Fruit fly (Drosophila melanogaster) whole organism, embryonic: ENCODE measurements around the gene CG8516.
A peak's percentile ranks its signal among the peaks of the same experiment; 100 is the strongest.

Experiments used
- Abd-B ChIP-seq: fragments of 200-800 bp; sonication (Bioruptor generic); optimal IDR thresholded peaks from 2 replicates; lab custom pipeline; 2018; ENCODE audit warnings: missing biosample characterization, mild to moderate bottlenecking, missing genetic modification characterization, moderate library complexity
- B-H2 ChIP-seq: fragments of 200-800 bp; sonication (Bioruptor generic); optimal IDR thresholded peaks from 2 replicates; lab custom pipeline; 2018; ENCODE audit warnings: missing biosample characterization, mild to moderate bottlenecking, missing genetic modification characterization
- BEAF-32 ChIP-seq: fragments of 200-800 bp; sonication (Bioruptor generic); optimal IDR thresholded peaks from 3 replicates; lab custom pipeline; 2017; ENCODE audit warnings: missing biosample characterization, missing genetic modification characterization, mild to moderate bottlenecking, moderate library complexity, missing genetic modification reagents
- CG10267 ChIP-seq: fragments of 200-800 bp; sonication (Bioruptor generic); optimal IDR thresholded peaks from 2 replicates; lab custom pipeline; 2018; ENCODE audit warnings: missing biosample characterization, mild to moderate bottlenecking, missing genetic modification characterization, moderate library complexity
- CG11696 ChIP-seq: fragments of 200-800 bp; sonication (Bioruptor generic); IDR thresholded peaks from 2 replicates; pipeline ENCODE4 v1.3.6; 2022; ENCODE audit warnings: missing biosample characterization, missing genetic modification characterization
- CG15011 ChIP-seq: fragments of 200-800 bp; sonication (Bioruptor generic); optimal IDR thresholded peaks from 3 replicates; lab custom pipeline; 2018; ENCODE audit warnings: missing biosample characterization, mild to moderate bottlenecking, missing genetic modification characterization
- CG15514 ChIP-seq: fragments of 200-800 bp; sonication (Bioruptor generic); optimal IDR thresholded peaks from 3 replicates; lab custom pipeline; 2017; ENCODE audit warnings: missing biosample characterization, missing genetic modification characterization, mild to moderate bottlenecking, moderate library complexity, missing genetic modification reagents
- CG16863 ChIP-seq: fragments of 200-800 bp; sonication (Bioruptor generic); optimal IDR thresholded peaks from 3 replicates; lab custom pipeline; 2016; ENCODE audit warnings: missing biosample characterization, missing genetic modification characterization
- CG17328 ChIP-seq: fragments of 200-800 bp; sonication (Bioruptor generic); IDR thresholded peaks from 2 replicates; pipeline ENCODE4 v1.3.6; 2022; ENCODE audit warnings: missing biosample characterization, missing genetic modification characterization
- CG17385 ChIP-seq: fragments of 200-800 bp; sonication (Bioruptor generic); optimal IDR thresholded peaks from 3 replicates; lab custom pipeline; 2018; ENCODE audit warnings: missing biosample characterization, mild to moderate bottlenecking, missing genetic modification characterization
- CG31441 ChIP-seq: fragments of 200-800 bp; sonication (Bioruptor generic); IDR thresholded peaks from 2 replicates; pipeline ENCODE4 v1.3.6; 2022; ENCODE audit warnings: missing biosample characterization, missing genetic modification characterization
- CG34224 ChIP-seq: fragments of 200-800 bp; sonication (Bioruptor generic); IDR thresholded peaks from 3 replicates; pipeline ENCODE4 v1.3.6; 2022; ENCODE audit warnings: missing biosample characterization, missing genetic modification characterization; ENCODE audit not compliant: partially characterized antibody
- CG3838 ChIP-seq: fragments of 200-800 bp; sonication (Bioruptor generic); optimal IDR thresholded peaks from 3 replicates; lab custom pipeline; 2016; ENCODE audit warnings: missing biosample characterization, missing genetic modification characterization
- CG42726 ChIP-seq: fragments of 200-800 bp; sonication (Bioruptor generic); IDR thresholded peaks from 2 replicates; pipeline ENCODE4 v1.3.6; 2022; ENCODE audit warnings: missing biosample characterization, missing genetic modification characterization; ENCODE audit not compliant: partially characterized antibody
- CG4617 ChIP-seq: fragments of 200-800 bp; sonication (Bioruptor generic); optimal IDR thresholded peaks from 3 replicates; lab custom pipeline; 2016; ENCODE audit warnings: missing biosample characterization, missing genetic modification characterization, borderline replicate concordance
- CG5180 ChIP-seq: fragments of 200-800 bp; sonication (Bioruptor generic); optimal IDR thresholded peaks from 3 replicates; lab custom pipeline; 2017; ENCODE audit warnings: missing biosample characterization, missing genetic modification characterization, mild to moderate bottlenecking, moderate library complexity, missing genetic modification reagents
- CG5953 ChIP-seq: fragments of 200-800 bp; sonication (Bioruptor generic); IDR thresholded peaks from 2 replicates; pipeline ENCODE4 v1.3.6; 2022; ENCODE audit warnings: missing biosample characterization, missing genetic modification characterization
- CG7745 ChIP-seq: fragments of 200-800 bp; sonication (Bioruptor generic); optimal IDR thresholded peaks from 2 replicates; lab custom pipeline; 2018; ENCODE audit warnings: missing biosample characterization, mild to moderate bottlenecking, missing genetic modification characterization, moderate library complexity
- CG8924 ChIP-seq: fragments of 200-800 bp; optimal IDR thresholded peaks from 3 replicates; lab custom pipeline; 2019; ENCODE audit warnings: missing biosample characterization, mild to moderate bottlenecking, missing genetic modification characterization, moderate library complexity
- CG9727 ChIP-seq: fragments of 200-800 bp; sonication (Bioruptor generic); optimal IDR thresholded peaks from 3 replicates; lab custom pipeline; 2017; ENCODE audit warnings: missing biosample characterization, mild to moderate bottlenecking, missing genetic modification characterization
- CG9797 ChIP-seq: fragments of 200-800 bp; sonication (Bioruptor generic); optimal IDR thresholded peaks from 3 replicates; lab custom pipeline; 2018; ENCODE audit warnings: missing biosample characterization, mild to moderate bottlenecking, missing genetic modification characterization
- Dp ChIP-seq: fragments of 200-800 bp; sonication (Bioruptor generic); optimal IDR thresholded peaks from 2 replicates; lab custom pipeline; 2018; ENCODE audit warnings: missing biosample characterization, mild to moderate bottlenecking, missing genetic modification characterization, moderate library complexity
- E2f2 ChIP-seq: fragments of 200-800 bp; sonication (Bioruptor generic); IDR thresholded peaks from 2 replicates; pipeline ENCODE4 v1.3.6; 2022; ENCODE audit warnings: missing biosample characterization, missing genetic modification characterization
- Fer2 ChIP-seq: fragments of 200-800 bp; sonication (Bioruptor generic); optimal IDR thresholded peaks from 2 replicates; lab custom pipeline; 2018; ENCODE audit warnings: missing biosample characterization, mild to moderate bottlenecking, missing genetic modification characterization, moderate library complexity
- HLH4C ChIP-seq: fragments of 200-800 bp; sonication (Bioruptor generic); IDR thresholded peaks from 3 replicates; pipeline ENCODE4 v1.3.6; 2022; ENCODE audit warnings: missing biosample characterization, missing genetic modification characterization; ENCODE audit not compliant: partially characterized antibody
- HmgZ ChIP-seq: fragments of 200-800 bp; sonication (Bioruptor generic); optimal IDR thresholded peaks from 2 replicates; lab custom pipeline; 2018; ENCODE audit warnings: missing biosample characterization, mild to moderate bottlenecking, missing genetic modification characterization
- MBD-R2 ChIP-seq: fragments of 200-800 bp; sonication (Bioruptor generic); IDR thresholded peaks from 2 replicates; pipeline ENCODE4 v1.3.6; 2022; ENCODE audit warnings: missing biosample characterization, missing genetic modification characterization
- MESR4 ChIP-seq: fragments of 200-800 bp; sonication (Bioruptor generic); optimal IDR thresholded peaks from 2 replicates; lab custom pipeline; 2018; ENCODE audit warnings: missing biosample characterization, mild to moderate bottlenecking, missing genetic modification characterization, moderate library complexity
- Max ChIP-seq: fragments of 200-800 bp; sonication (Bioruptor generic); optimal IDR thresholded peaks from 2 replicates; lab custom pipeline; 2016; ENCODE audit warnings: missing biosample characterization, mild to moderate bottlenecking, missing genetic modification characterization
- Myb ChIP-seq: fragments of 200-800 bp; sonication (Bioruptor generic); optimal IDR thresholded peaks from 2 replicates; lab custom pipeline; 2016; ENCODE audit warnings: missing biosample characterization, missing genetic modification characterization
- NFAT ChIP-seq: fragments of 200-800 bp; sonication (Bioruptor generic); IDR thresholded peaks from 2 replicates; pipeline ENCODE4 v1.3.6; 2022; ENCODE audit warnings: missing biosample characterization, missing genetic modification characterization
- Nf-YC ChIP-seq: fragments of 200-800 bp; optimal IDR thresholded peaks from 3 replicates; lab custom pipeline; 2019; ENCODE audit warnings: missing biosample characterization, mild to moderate bottlenecking, missing genetic modification characterization, moderate library complexity
- Optix ChIP-seq: fragments of 200-800 bp; sonication (Bioruptor generic); IDR thresholded peaks from 3 replicates; pipeline ENCODE4 v1.3.6; 2022; ENCODE audit warnings: missing biosample characterization, missing genetic modification characterization
- bigmax ChIP-seq: fragments of 200-800 bp; sonication (Bioruptor generic); optimal IDR thresholded peaks from 2 replicates; lab custom pipeline; 2018; ENCODE audit warnings: missing biosample characterization, mild to moderate bottlenecking, missing genetic modification characterization
- cad ChIP-seq: fragments of >200 bp; optimal IDR thresholded peaks from 2 replicates; lab custom pipeline; 2017; ENCODE audit warnings: missing biosample characterization, missing genetic modification characterization
- ci ChIP-seq: fragments of 200-800 bp; sonication (Bioruptor generic); IDR thresholded peaks from 3 replicates; pipeline ENCODE4 v1.3.6; 2022; ENCODE audit warnings: missing biosample characterization, missing genetic modification characterization
- croc ChIP-seq: fragments of 200-800 bp; sonication (Bioruptor generic); conservative IDR thresholded peaks from 3 replicates; pipeline ENCODE4 v1.3.6; 2022; ENCODE audit warnings: missing biosample characterization, missing genetic modification characterization
- crol ChIP-seq: fragments of 200-800 bp; sonication (Bioruptor generic); IDR thresholded peaks from 2 replicates; pipeline ENCODE4 v1.3.6; 2022; ENCODE audit warnings: missing biosample characterization, missing genetic modification characterization
- fd3F ChIP-seq: fragments of 200-800 bp; sonication (Bioruptor generic); optimal IDR thresholded peaks from 2 replicates; lab custom pipeline; 2018; ENCODE audit warnings: missing biosample characterization, mild to moderate bottlenecking, missing genetic modification characterization, moderate library complexity
- gfzf ChIP-seq: fragments of 200-800 bp; sonication (Bioruptor generic); optimal IDR thresholded peaks from 2 replicates; lab custom pipeline; 2016; ENCODE audit warnings: missing biosample characterization, mild to moderate bottlenecking, missing genetic modification characterization, moderate library complexity
- gt ChIP-seq: fragments of 200-800 bp; sonication (Bioruptor generic); IDR thresholded peaks from 2 replicates; pipeline ENCODE4 v1.3.6; 2022; ENCODE audit warnings: missing biosample characterization, missing genetic modification characterization
- hth ChIP-seq: fragments of >200 bp; optimal IDR thresholded peaks from 2 replicates; lab custom pipeline; 2017; ENCODE audit warnings: inconsistent platforms
- mam ChIP-seq: fragments of 200-800 bp; sonication (Bioruptor generic); optimal IDR thresholded peaks from 3 replicates; lab custom pipeline; 2016; ENCODE audit warnings: missing biosample characterization, missing genetic modification characterization
- oc ChIP-seq: fragments of 200-800 bp; sonication (Bioruptor generic); optimal IDR thresholded peaks from 2 replicates; lab custom pipeline; 2018; ENCODE audit warnings: missing biosample characterization, mild to moderate bottlenecking, missing genetic modification characterization, moderate library complexity
- pzg ChIP-seq: fragments of 200-800 bp; sonication (Bioruptor generic); optimal IDR thresholded peaks from 3 replicates; lab custom pipeline; 2018; ENCODE audit warnings: missing biosample characterization, mild to moderate bottlenecking, missing genetic modification characterization, moderate library complexity
- sens ChIP-seq: fragments of 200-800 bp; sonication (Bioruptor generic); peaks from one replicate; lab custom pipeline; 2016; ENCODE audit warnings: missing biosample characterization, missing genetic modification characterization
- yki ChIP-seq: fragments of >200 bp; optimal IDR thresholded peaks from 3 replicates; lab custom pipeline; 2018

CG8516 gene

DNA sequence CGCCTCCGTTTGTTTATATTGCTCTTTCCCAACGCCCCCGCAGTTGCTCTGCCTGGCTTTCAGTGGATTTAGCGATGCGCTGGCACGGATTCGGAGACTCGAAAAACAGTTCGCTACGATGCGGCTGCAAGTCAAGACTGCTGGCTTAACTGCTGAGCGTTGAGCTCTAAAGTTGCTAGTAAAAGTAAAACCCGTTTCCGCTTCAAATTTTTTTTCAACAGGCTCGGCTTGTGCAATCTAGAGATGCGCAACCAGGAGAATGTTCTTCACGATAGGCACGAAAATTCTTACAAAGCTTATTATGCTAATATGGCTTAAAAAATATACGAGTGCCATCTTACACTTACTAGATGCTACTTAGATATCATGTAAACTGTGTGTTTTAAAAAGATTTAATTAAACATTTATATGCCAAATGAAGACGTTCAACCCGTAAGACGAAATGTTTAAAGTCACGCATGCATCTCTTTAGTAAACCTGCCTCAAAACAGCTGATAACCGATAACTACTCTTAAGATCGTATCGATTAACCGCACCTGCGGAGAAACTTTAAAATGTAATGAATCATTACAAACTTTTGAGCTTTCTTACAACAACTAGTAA is 45.7 kb upstream of the CG8516 start, which contains the start of gene CG12948 (continued):
- TF ChIP-seq CG15514 (GFP tag; lab: Kevin White, UChicago) = peak; percentile 61
- no peak for TF ChIP-seq CG11696
- TF ChIP-seq CG17328 (GFP tag; lab: Robert Waterston, UW) = no peak
- TF ChIP-seq ci = peak; percentile 47; the same call in 1 of the 3 replicates
- no peak for TF ChIP-seq CG3838 (GFP tag; lab: Kevin White, UChicago)
- TF ChIP-seq CG8924 (tag; lab: Kevin White, UChicago) = peak; percentile 64
- TF ChIP-seq Fer2 (tag; lab: Kevin White, UChicago) = peak; percentile 55

DNA sequence ATGACTTTTGCATAAGTTTGCCTTT is 45.4 kb upstream of the CG8516 start, which contains the start of gene PpD3:
Gene PpD3, plus strand, starts transcription at position 1 of the 25 bp plus-strand sequence.
- TF ChIP-seq BEAF-32 (GFP tag; lab: Kevin White, UChicago) (peak; percentile 42), Abd-B (GFP tag; lab: Kevin White, UChicago) (no peak)
- TF ChIP-seq, all 482 proteins: peak for 1

- TF ChIP-seq NFAT (GFP tag; lab: Robert Waterston, UW) = no peak
- TF ChIP-seq pzg (GFP tag; lab: Kevin White, UChicago) = peak; percentile 50
- TF ChIP-seq bigmax = peak; percentile 90
- TF ChIP-seq E2f2 = peak; percentile 80
- TF ChIP-seq CG9797 = peak; percentile 42
- TF ChIP-seq gfzf (GFP tag; lab: Kevin White, UChicago) = peak; percentile 85
- peak; percentile 15; the same call in 1 of the 2 replicates for TF ChIP-seq MBD-R2 (GFP tag; lab: Robert Waterston, UW)
- TF ChIP-seq Nf-YC (tag; lab: Kevin White, UChicago) = no peak
- TF ChIP-seq Dp (GFP tag; lab: Kevin White, UChicago) = peak; percentile 75
- TF ChIP-seq CG7745 (tag; lab: Kevin White, UChicago) = no peak
- TF ChIP-seq CG10267 (tag; lab: Kevin White, UChicago) = no peak
- TF ChIP-seq cad = no peak
- TF ChIP-seq hth (lab: Kevin White, UChicago) = no peak
- peak; percentile 70 for TF ChIP-seq CG4617
- TF ChIP-seq yki (lab: Kevin White, UChicago) = no peak
- TF ChIP-seq Myb (GFP tag; lab: Kevin White, UChicago) = peak; percentile 15
- peak; percentile 60 for TF ChIP-seq MESR4 (GFP tag; lab: Kevin White, UChicago)
- TF ChIP-seq sens (GFP tag; lab: Kevin White, UChicago) = peak; percentile 18
- TF ChIP-seq CG42726 (GFP tag; lab: Robert Waterston, UW) = no peak
- TF ChIP-seq CG17385 (GFP tag; lab: Kevin White, UChicago) = no peak
Observed at dm6 chr3R:9747900-9748663, 45.0 kb upstream of the CG8516 start.

DNA sequence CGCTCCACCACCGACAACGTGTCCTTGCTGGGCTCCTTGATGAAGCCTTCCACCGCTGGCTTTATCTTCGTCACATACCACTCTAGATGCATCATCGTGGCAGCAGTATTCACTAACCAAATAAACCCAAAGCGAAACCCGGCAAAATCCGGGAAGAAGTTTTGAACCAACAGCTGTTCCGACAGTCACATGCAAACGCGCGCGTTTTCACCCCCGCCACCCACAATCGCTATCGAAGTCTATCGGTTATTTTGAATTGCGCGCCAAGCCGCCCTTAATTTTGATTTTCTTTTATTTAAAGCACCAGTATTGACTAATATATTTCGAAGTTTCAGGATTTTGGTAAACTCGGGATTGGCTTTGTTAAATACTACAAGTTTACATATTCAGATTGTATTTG is 38.6 kb upstream of the CG8516 start, which contains the start of gene Tti1:
Gene Tti1, minus strand, starts transcription at position 200 of the 400 bp plus-strand sequence.
- TF ChIP-seq CG5953 (GFP tag; lab: Robert Waterston, UW) = no peak
- TF ChIP-seq croc (GFP tag; lab: Robert Waterston, UW) = no peak
- TF ChIP-seq MBD-R2 (GFP tag; lab: Robert Waterston, UW) = peak; percentile 84
- peak; percentile 77 for TF ChIP-seq crol (GFP tag; lab: Robert Waterston, UW)
- TF ChIP-seq fd3F = no peak
- TF ChIP-seq Optix = no peak
- TF ChIP-seq E2f2 = peak; percentile 92
- no peak for TF ChIP-seq Max (GFP tag; lab: Kevin White, UChicago)
- no peak for TF ChIP-seq mam (GFP tag; lab: Kevin White, UChicago)
- no peak for TF ChIP-seq CG5180 (GFP tag; lab: Kevin White, UChicago)
- no peak for TF ChIP-seq gt (GFP tag; lab: Robert Waterston, UW)
- TF ChIP-seq CG16863 (GFP tag; lab: Kevin White, UChicago) = no peak
- TF ChIP-seq B-H2 = no peak
- no peak for TF ChIP-seq CG9727 (GFP tag; lab: Kevin White, UChicago)
- no peak for TF ChIP-seq CG15011 (GFP tag; lab: Kevin White, UChicago)
- TF ChIP-seq CG34224 (GFP tag; lab: Robert Waterston, UW) = peak; percentile 56; the same call in 2 of the 3 replicates
- TF ChIP-seq HLH4C (GFP tag; lab: Robert Waterston, UW) = peak; percentile 64
- TF ChIP-seq HmgZ (tag; lab: Kevin White, UChicago) = no peak
- TF ChIP-seq oc = no peak
- TF ChIP-seq CG31441 (GFP tag; lab: Robert Waterston, UW) = no peak
